Fruit fly (Drosophila melanogaster): ENCODE measurements around the gene CG31715.

The CG31715 gene

DNA sequence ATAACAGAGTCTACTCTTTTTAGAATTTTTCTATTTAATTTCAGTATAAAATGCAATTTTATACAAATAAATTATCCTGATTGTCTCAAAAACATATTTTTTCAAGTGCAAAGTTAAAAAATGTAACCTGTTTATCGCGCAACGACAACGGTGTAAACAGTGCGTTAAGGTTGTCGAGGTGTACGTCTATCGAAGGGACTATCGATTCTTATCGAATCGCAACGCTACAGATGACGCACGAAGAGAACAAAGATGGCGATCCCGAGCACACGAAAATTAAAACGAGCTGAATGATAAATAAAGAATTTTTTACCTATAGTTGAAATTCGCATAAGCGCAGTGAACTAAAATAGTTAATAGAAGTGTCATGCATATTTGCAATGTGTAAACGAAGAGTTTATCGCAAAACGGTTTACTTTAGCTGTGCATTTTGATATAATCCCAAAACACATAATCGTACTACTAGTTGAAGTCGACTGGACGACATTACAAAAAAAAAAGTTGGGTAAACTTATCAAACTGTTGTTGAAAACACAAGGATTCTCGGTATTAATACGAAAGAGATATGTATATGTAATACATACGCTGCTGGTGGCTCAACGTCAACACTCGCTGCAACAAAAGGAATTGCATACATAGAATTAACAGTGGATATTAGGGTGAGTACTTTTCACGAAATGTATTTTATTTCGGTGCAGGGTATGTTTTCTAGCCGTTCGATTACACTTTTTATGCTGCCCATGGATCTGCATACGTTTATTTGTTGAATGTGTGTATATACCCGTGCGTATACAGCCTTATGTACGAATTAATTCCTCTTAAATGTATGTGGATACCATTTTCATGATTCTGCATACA is 46.7 kb downstream of the CG31715 start, which contains the start of gene da (continued):
- peak; percentile 28 for TF ChIP-seq CG15696 (tag; optimal IDR thresholded peaks at IDR 0.05)
- TF ChIP-seq CG4328 (GFP tag; optimal IDR thresholded peaks at IDR 0.05) = no peak
- no peak for TF ChIP-seq klu (GFP tag; IDR thresholded peaks at IDR 0.05)
- TF ChIP-seq Rx (GFP tag; IDR thresholded peaks at IDR 0.05) = no peak; the same call in 1 of the 2 replicates
- TF ChIP-seq org-1 (GFP tag; optimal IDR thresholded peaks at IDR 0.05) = no peak
- peak; percentile 45 for TF ChIP-seq Dad (GFP tag; optimal IDR thresholded peaks at IDR 0.05)
- TF ChIP-seq h (optimal IDR thresholded peaks at IDR 0.05) = no peak
- peak; percentile 40 for TF ChIP-seq HHEX (GFP tag; optimal IDR thresholded peaks at IDR 0.05)
- TF ChIP-seq CG13296 (GFP tag; optimal IDR thresholded peaks at IDR 0.05) = peak; percentile 16
- TF ChIP-seq pan (optimal IDR thresholded peaks at IDR 0.05) = no peak
- peak in 1 of 2 experiments; percentile 61 for TF ChIP-seq pan (GFP tag; optimal IDR thresholded peaks at IDR 0.05 in 1 of 2, IDR thresholded peaks at IDR 0.05 in 1 of 2)
- peak; percentile 75 for TF ChIP-seq vvl (GFP tag; IDR thresholded peaks at IDR 0.05)
- no peak for TF ChIP-seq btn (GFP tag; optimal IDR thresholded peaks at IDR 0.05)
- TF ChIP-seq H15 (GFP tag; IDR thresholded peaks at IDR 0.05) = 0 out of 3 replicates have a peak, but pooled peaks have one; percentile 13
- no peak; the same call in 2 of the 3 replicates for TF ChIP-seq Mrtf (GFP tag; IDR thresholded peaks at IDR 0.05)
- peak; percentile 35 for TF ChIP-seq fd3F (GFP tag; optimal IDR thresholded peaks at IDR 0.05)
- TF ChIP-seq dm (GFP tag; optimal IDR thresholded peaks at IDR 0.05) = peak; percentile 76
- peak; percentile 66; the same call in 1 of the 2 replicates for TF ChIP-seq amos (GFP tag; IDR thresholded peaks at IDR 0.05; ENCODE audit: partially characterized antibody)
- peak; percentile 44 for TF ChIP-seq CG18476 (GFP tag; optimal IDR thresholded peaks at IDR 0.05)
- peak; percentile 58 for TF ChIP-seq CG9797 (GFP tag; optimal IDR thresholded peaks at IDR 0.05)
- no peak for TF ChIP-seq psq (GFP tag; optimal IDR thresholded peaks at IDR 0.05)
- peak; percentile 73 for TF ChIP-seq CoRest (tag; optimal IDR thresholded peaks at IDR 0.05)
- no peak for TF ChIP-seq sima (GFP tag; optimal IDR thresholded peaks at IDR 0.05)
- TF ChIP-seq CG11085 (GFP tag; IDR thresholded peaks at IDR 0.05) = no peak
- TF ChIP-seq bab2 (GFP tag; optimal IDR thresholded peaks at IDR 0.05) = no peak
